Worm (Caenorhabditis elegans): Measurements from ENCODE around the gene semo-1.

semo-1 gene

DNA sequence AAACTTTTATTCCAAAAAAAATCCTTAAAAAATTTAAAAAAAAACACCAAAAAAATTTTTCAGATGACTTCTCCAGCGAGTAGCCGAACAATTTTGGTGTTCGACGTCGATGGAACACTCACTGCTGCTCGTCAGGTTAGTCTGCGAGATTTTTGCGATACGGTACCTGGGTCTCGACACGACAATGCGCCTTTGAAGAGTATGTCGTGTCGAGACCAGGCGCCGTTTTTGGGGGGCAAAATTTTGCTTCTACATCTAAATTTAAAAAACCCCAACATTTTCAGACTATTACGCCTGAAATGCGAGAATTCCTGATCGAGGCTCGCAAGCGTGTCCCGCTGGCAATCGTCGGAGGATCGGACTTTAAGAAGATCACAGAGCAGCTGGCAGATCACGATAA, 32.5 kb downstream of the semo-1 start, which contains the start of gene F52B11.2:
F52B11.2 (plus strand) TSS at position 64 of the 400 bp plus-strand sequence.
- TF ChIP-seq aly-1 (tag; optimal IDR thresholded peaks at IDR 0.05): no peak
- no peak for TF ChIP-seq ceh-36 (tag; optimal IDR thresholded peaks at IDR 0.05)
- no peak for TF ChIP-seq scrt-1 (GFP tag; IDR thresholded peaks at IDR 0.05)
- no peak for TF ChIP-seq tbx-11 (GFP tag; IDR thresholded peaks at IDR 0.05)
- TF ChIP-seq ets-7 (tag; optimal IDR thresholded peaks at IDR 0.05): no peak
- no peak for TF ChIP-seq tbx-37 (GFP tag; conservative IDR thresholded peaks at IDR 0.05)
- TF ChIP-seq ama-1 (optimal IDR thresholded peaks at IDR 0.05): peak; percentile 37
- TF ChIP-seq B0310.2 (tag; optimal IDR thresholded peaks at IDR 0.05): no peak
- no peak for TF ChIP-seq sea-1 (GFP tag; conservative IDR thresholded peaks at IDR 0.05)
- TF ChIP-seq ceh-13 (GFP tag; optimal IDR thresholded peaks at IDR 0.05): no peak
- 0 out of 2 replicates have a peak, but pooled peaks have one; percentile 14 for TF ChIP-seq flt-1 (GFP tag; IDR thresholded peaks at IDR 0.05)
- TF ChIP-seq tra-4 (tag; optimal IDR thresholded peaks at IDR 0.05): no peak

DNA sequence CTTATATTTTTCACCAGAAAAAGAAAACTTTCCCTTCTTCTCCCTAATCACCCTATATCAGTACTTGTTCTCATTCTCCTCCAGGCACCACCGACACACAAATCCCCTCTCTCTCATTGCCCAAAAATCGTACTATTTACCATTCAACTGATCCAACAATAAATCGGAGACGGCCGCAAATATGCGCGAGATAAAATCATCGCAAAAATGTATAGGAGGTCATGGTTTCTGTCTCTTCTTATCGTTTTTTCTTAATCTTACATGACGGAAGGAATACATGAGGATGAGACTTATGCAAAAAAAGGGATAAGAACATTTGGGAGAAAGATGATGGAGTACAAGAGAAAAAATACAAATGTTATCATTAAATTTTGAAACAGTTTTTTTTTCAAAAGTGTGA, 35.4 kb downstream of the semo-1 start:
- TF ChIP-seq ama-1 (optimal IDR thresholded peaks at IDR 0.05) (no peak), F13C5.2 (tag; optimal IDR thresholded peaks at IDR 0.05) (no peak), scrt-1 (GFP tag; IDR thresholded peaks at IDR 0.05) (no peak), hmg-4 (GFP tag; optimal IDR thresholded peaks at IDR 0.05) (no peak), ets-7 (tag; optimal IDR thresholded peaks at IDR 0.05) (no peak), hnd-1 (tag; optimal IDR thresholded peaks at IDR 0.05) (no peak), tbx-37 (GFP tag; conservative IDR thresholded peaks at IDR 0.05) (no peak), tra-4 (tag; optimal IDR thresholded peaks at IDR 0.05) (no peak), ceh-36 (tag; optimal IDR thresholded peaks at IDR 0.05) (no peak), ceh-13 (GFP tag; optimal IDR thresholded peaks at IDR 0.05) (no peak), tbx-11 (GFP tag; IDR thresholded peaks at IDR 0.05) (no peak)

DNA sequence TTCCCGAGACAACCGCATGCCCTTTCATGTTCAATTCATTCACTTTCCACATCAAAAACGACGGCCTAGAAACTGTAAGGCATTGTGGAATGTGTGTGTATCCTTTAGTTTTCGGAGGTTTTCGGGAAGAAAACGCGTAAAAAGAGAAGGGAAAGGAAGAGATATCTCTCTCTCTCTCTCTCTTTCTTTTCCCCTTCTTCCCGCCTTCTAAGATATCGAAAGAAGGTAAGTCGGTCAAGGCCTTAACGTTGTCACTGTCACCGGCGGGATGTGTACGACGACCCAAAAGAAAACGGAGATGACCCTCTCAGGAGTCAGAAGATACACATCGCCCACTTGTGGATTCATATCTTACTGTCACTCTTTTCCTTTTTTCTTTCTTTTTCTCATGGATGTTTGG, 38.7 kb downstream of the semo-1 start:
- TF ChIP-seq pes-1 (GFP tag; IDR thresholded peaks at IDR 0.05): no peak

DNA sequence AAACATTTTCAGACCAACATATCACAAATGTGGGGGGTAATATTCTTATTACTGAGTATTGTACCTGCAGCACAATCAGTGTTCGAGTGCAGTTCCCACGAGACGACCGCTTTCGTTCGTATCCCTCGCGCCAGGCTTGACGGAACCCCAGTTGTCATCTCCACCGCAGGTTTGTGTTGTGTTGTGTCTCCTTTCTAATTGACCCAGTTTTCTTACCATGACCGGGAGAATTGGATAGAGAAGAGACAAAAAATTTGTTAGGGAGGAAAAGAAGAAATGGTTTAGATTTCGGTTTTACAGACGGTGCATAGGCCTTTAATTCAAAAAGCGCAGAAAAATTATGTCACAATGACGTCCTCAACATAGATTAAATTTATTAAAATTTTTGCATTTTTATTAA, 40.2 kb downstream of the semo-1 start, which contains the start of gene noah-2:
noah-2 (plus strand) TSS at position 13 of the 400 bp plus-strand sequence.
- TF ChIP-seq sea-1 (GFP tag; conservative IDR thresholded peaks at IDR 0.05) (no peak), tra-4 (tag; optimal IDR thresholded peaks at IDR 0.05) (no peak), flt-1 (GFP tag; IDR thresholded peaks at IDR 0.05) (no peak), aly-1 (tag; optimal IDR thresholded peaks at IDR 0.05) (no peak), ama-1 (optimal IDR thresholded peaks at IDR 0.05) (no peak), ceh-13 (GFP tag; optimal IDR thresholded peaks at IDR 0.05) (no peak), F13C5.2 (tag; optimal IDR thresholded peaks at IDR 0.05) (no peak), hmg-4 (GFP tag; optimal IDR thresholded peaks at IDR 0.05) (no peak), tbx-11 (GFP tag; IDR thresholded peaks at IDR 0.05) (no peak), ets-7 (tag; optimal IDR thresholded peaks at IDR 0.05) (no peak), tbx-37 (GFP tag; conservative IDR thresholded peaks at IDR 0.05) (no peak), pes-1 (GFP tag; IDR thresholded peaks at IDR 0.05) (no peak), B0310.2 (tag; optimal IDR thresholded peaks at IDR 0.05) (no peak), scrt-1 (GFP tag; IDR thresholded peaks at IDR 0.05) (no peak)

DNA sequence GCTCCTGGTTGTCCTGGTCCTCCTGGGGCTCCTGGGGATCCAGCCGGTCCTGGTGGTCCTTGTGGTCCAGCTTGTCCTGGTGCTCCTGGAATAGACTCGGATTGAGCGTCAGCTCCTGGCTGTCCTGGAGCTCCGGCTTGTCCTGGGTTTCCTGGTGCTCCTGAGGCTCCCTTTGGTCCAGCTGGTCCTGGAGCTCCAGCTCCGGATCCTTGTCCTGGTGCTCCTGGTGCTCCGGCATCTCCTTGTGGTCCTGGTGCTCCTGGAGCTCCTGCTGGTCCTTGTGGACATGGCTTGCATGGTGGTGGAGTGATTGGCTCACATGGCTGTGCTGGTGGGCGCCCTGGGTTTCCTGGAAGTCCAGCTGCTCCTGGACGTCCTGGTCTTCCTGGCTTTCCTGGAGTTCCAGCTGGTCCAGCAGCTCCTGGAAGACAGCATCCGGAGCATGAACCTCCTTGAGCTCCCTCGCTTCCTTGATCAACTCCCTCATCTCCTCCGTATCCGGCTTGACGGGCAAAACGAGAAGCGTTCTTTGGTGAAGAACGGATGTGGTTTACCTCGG, 47.6 kb downstream of the semo-1 start:
- TF ChIP-seq aly-1 (tag; optimal IDR thresholded peaks at IDR 0.05) (no peak), ceh-13 (GFP tag; optimal IDR thresholded peaks at IDR 0.05) (no peak), flt-1 (GFP tag; IDR thresholded peaks at IDR 0.05) (no peak)

DNA sequence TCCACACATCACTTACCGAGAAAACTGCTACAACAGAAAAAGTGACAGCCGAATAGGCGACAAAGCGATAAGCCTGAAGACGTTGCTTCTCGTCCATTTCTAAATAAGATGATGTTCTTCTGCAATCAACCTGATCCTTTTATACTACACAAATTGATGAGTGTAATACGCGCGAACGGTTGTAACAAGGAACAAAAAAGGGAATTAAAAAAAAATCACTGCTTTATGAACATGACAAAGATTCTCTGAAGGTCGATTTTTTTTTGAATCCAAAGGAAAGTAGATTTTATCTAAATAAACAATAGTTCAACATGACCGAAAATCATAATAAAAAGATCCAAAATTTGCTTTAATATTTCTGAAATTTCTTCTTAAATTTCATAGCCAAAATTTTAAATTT, 48.3 kb downstream of the semo-1 start, which contains the start of gene col-133:
col-133 (minus strand) TSS at position 101 of the 400 bp plus-strand sequence.
- TF ChIP-seq pes-1 (GFP tag; IDR thresholded peaks at IDR 0.05) (no peak), tbx-11 (GFP tag; IDR thresholded peaks at IDR 0.05) (no peak), ets-7 (tag; optimal IDR thresholded peaks at IDR 0.05) (no peak), ceh-13 (GFP tag; optimal IDR thresholded peaks at IDR 0.05) (no peak), sea-1 (GFP tag; conservative IDR thresholded peaks at IDR 0.05) (no peak)

DNA sequence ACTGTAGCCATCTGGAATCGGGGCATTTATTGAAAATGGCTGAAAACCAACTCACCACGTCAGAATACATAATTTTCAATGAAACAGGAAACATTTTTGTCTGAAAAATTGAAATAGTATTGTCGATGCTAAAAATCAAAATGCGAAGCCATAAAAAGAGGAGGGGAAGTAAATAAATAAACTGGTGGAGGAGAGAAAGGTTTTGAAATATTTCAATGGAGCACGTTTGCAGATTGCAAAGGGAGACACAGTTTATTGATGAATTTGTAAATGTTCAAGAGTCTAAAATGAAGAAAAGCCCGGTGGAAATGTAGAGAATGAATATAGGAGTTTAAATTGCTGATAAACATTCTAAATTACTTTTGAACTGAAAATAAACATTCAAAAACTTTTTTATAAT, 52.1 kb downstream of the semo-1 start, which contains the start of gene F52B11.5:
F52B11.5 (minus strand) TSS at position 178 of the 400 bp plus-strand sequence.
- TF ChIP-seq aly-1 (tag; optimal IDR thresholded peaks at IDR 0.05): no peak
- no peak for TF ChIP-seq F13C5.2 (tag; optimal IDR thresholded peaks at IDR 0.05)
- no peak for TF ChIP-seq ceh-13 (GFP tag; optimal IDR thresholded peaks at IDR 0.05)
- TF ChIP-seq scrt-1 (GFP tag; IDR thresholded peaks at IDR 0.05): no peak
- no peak for TF ChIP-seq ets-7 (tag; optimal IDR thresholded peaks at IDR 0.05)
- no peak for TF ChIP-seq hmbx-1 (tag; optimal IDR thresholded peaks at IDR 0.05)
- TF ChIP-seq tra-4 (tag; optimal IDR thresholded peaks at IDR 0.05): no peak
- no peak for TF ChIP-seq tbx-11 (GFP tag; IDR thresholded peaks at IDR 0.05)
- no peak for TF ChIP-seq tbx-37 (GFP tag; conservative IDR thresholded peaks at IDR 0.05)
- TF ChIP-seq B0310.2 (tag; optimal IDR thresholded peaks at IDR 0.05): no peak
- TF ChIP-seq hmg-4 (GFP tag; optimal IDR thresholded peaks at IDR 0.05): no peak

DNA sequence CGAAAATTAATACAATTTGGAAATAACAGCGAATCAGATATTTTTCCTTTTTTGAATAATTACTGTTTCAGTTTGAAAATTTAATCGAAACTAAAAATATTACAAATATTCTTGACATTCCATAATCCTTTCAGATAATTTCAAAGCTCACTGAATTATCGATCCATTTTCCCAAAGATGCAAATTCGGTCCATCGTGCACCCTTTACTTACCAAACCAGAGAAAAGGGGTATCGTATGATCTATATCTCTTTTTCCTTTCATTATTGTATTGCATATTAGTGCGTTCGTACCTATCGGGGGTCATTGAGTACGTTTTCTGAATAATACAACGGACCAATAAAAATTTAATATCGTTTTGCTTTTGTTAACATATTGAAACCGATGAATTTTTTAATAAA, 53.7 kb downstream of the semo-1 start:
- TF ChIP-seq pes-1 (GFP tag; IDR thresholded peaks at IDR 0.05): no peak
- TF ChIP-seq ets-7 (tag; optimal IDR thresholded peaks at IDR 0.05): no peak
- no peak for TF ChIP-seq hnd-1 (tag; optimal IDR thresholded peaks at IDR 0.05)
- TF ChIP-seq sea-1 (GFP tag; conservative IDR thresholded peaks at IDR 0.05): no peak
- no peak for TF ChIP-seq scrt-1 (GFP tag; IDR thresholded peaks at IDR 0.05)
- TF ChIP-seq tra-4 (tag; optimal IDR thresholded peaks at IDR 0.05): no peak
- TF ChIP-seq aly-1 (tag; optimal IDR thresholded peaks at IDR 0.05): no peak
- no peak for TF ChIP-seq ama-1 (optimal IDR thresholded peaks at IDR 0.05)
- no peak for TF ChIP-seq tbx-37 (GFP tag; conservative IDR thresholded peaks at IDR 0.05)
- no peak for TF ChIP-seq F13C5.2 (tag; optimal IDR thresholded peaks at IDR 0.05)
- no peak for TF ChIP-seq tbx-11 (GFP tag; IDR thresholded peaks at IDR 0.05)
- TF ChIP-seq ceh-36 (tag; optimal IDR thresholded peaks at IDR 0.05): no peak
- TF ChIP-seq ceh-13 (GFP tag; optimal IDR thresholded peaks at IDR 0.05): no peak
